Worm (Caenorhabditis elegans) whole organism, late embryonic: ENCODE measurements around the gene AC3.12.

Source experiments
- F13H6.1 ChIP-seq: sonication (generic microtip); optimal IDR thresholded peaks from 2 replicates; lab custom pipeline; 2016; ENCODE audit warnings: missing genetic modification characterization, missing compliant biosample characterization
- K09A11.1 ChIP-seq: sonication (generic microtip); optimal IDR thresholded peaks from 2 replicates; lab custom pipeline; 2017; ENCODE audit warnings: antibody characterized with exemption, mild to moderate bottlenecking, missing genetic modification characterization, missing compliant biosample characterization; ENCODE audit not compliant: insufficient read depth
- T23F11.4 ChIP-seq: fragments of 200-800 bp; sonication (Bioruptor generic); optimal IDR thresholded peaks from 2 replicates; lab custom pipeline; 2018; ENCODE audit warnings: mild to moderate bottlenecking, missing genetic modification characterization, missing compliant biosample characterization
- Y22D7AL.16 ChIP-seq: sonication (generic microtip); optimal IDR thresholded peaks from 2 replicates; lab custom pipeline; 2016; ENCODE audit warnings: missing genetic modification characterization, missing compliant biosample characterization
- ama-1 ChIP-seq: fragments of 150-350 bp; optimal IDR thresholded peaks from 2 replicates; lab custom pipeline; 2014
- ceh-14 ChIP-seq: sonication (generic microtip); optimal IDR thresholded peaks from 2 replicates; lab custom pipeline; 2016; ENCODE audit warnings: missing genotype, missing genetic modification characterization, missing compliant biosample characterization
- ceh-19 ChIP-seq: fragments of 200-800 bp; sonication (Bioruptor generic); optimal IDR thresholded peaks from 2 replicates; lab custom pipeline; 2018; ENCODE audit warnings: mild to moderate bottlenecking, missing genetic modification characterization, missing compliant biosample characterization
- ceh-2 ChIP-seq: sonication (generic microtip); optimal IDR thresholded peaks from 2 replicates; lab custom pipeline; 2016; ENCODE audit warnings: missing genotype, missing genetic modification characterization, missing compliant biosample characterization
- ceh-30 ChIP-seq: fragments of 150-350 bp; optimal IDR thresholded peaks from 2 replicates; lab custom pipeline; 2014; ENCODE audit warnings: missing biosample characterization, missing genetic modification characterization
- ceh-45 ChIP-seq: fragments of 200-800 bp; sonication (Bioruptor generic); IDR thresholded peaks from 2 replicates; pipeline ENCODE4 v1.3.6; 2022; ENCODE audit warnings: missing genetic modification reagents, missing genetic modification characterization, missing compliant biosample characterization
- ceh-6 ChIP-seq: fragments of 200-800 bp; sonication (Bioruptor generic); optimal IDR thresholded peaks from 2 replicates; lab custom pipeline; 2018; ENCODE audit warnings: mild to moderate bottlenecking, missing genetic modification characterization, missing compliant biosample characterization
- che-1 ChIP-seq: sonication (generic microtip); optimal IDR thresholded peaks from 2 replicates; lab custom pipeline; 2016; ENCODE audit warnings: mild to moderate bottlenecking, missing genetic modification characterization, missing compliant biosample characterization
- dve-1 ChIP-seq: sonication (generic microtip); optimal IDR thresholded peaks from 2 replicates; lab custom pipeline; 2017; ENCODE audit warnings: antibody characterized with exemption, mild to moderate bottlenecking, missing genetic modification characterization, missing compliant biosample characterization
- elt-2 ChIP-seq: sonication (generic microtip); optimal IDR thresholded peaks from 2 replicates; lab custom pipeline; 2016; ENCODE audit warnings: missing genetic modification reagents, missing genetic modification characterization, missing compliant biosample characterization
- elt-4 ChIP-seq: sonication (generic microtip); optimal IDR thresholded peaks from 2 replicates; lab custom pipeline; 2016; ENCODE audit warnings: missing genetic modification characterization, missing compliant biosample characterization
- fkh-6 ChIP-seq: sonication (generic microtip); optimal IDR thresholded peaks from 2 replicates; lab custom pipeline; 2016; ENCODE audit warnings: missing genetic modification characterization, missing compliant biosample characterization
- gmeb-2 ChIP-seq: sonication (generic microtip); optimal IDR thresholded peaks from 2 replicates; lab custom pipeline; 2016; ENCODE audit warnings: missing genetic modification characterization, inconsistent platforms, missing compliant biosample characterization
- hlh-13 ChIP-seq: fragments of 200-800 bp; sonication (Bioruptor generic); optimal IDR thresholded peaks from 2 replicates; lab custom pipeline; 2018; ENCODE audit warnings: mild to moderate bottlenecking, missing genetic modification characterization, missing compliant biosample characterization
- hlh-15 ChIP-seq: sonication (generic microtip); optimal IDR thresholded peaks from 2 replicates; lab custom pipeline; 2016; ENCODE audit warnings: missing genetic modification characterization, missing compliant biosample characterization
- hlh-30 ChIP-seq: sonication (generic microtip); optimal IDR thresholded peaks from 2 replicates; lab custom pipeline; 2017; ENCODE audit warnings: antibody characterized with exemption, missing genetic modification characterization, missing compliant biosample characterization; ENCODE audit not compliant: insufficient read depth
- hlh-8 ChIP-seq: sonication (generic microtip); optimal IDR thresholded peaks from 2 replicates; lab custom pipeline; 2016; ENCODE audit warnings: missing genotype, missing genetic modification characterization, missing compliant biosample characterization
- lim-6 ChIP-seq: sonication (generic microtip); optimal IDR thresholded peaks from 2 replicates; lab custom pipeline; 2016; ENCODE audit warnings: missing genetic modification characterization, missing compliant biosample characterization
- nfya-1 ChIP-seq: sonication (generic microtip); optimal IDR thresholded peaks from 2 replicates; lab custom pipeline; 2017; ENCODE audit warnings: missing genetic modification characterization, mild to moderate bottlenecking, missing compliant biosample characterization, antibody characterized with exemption, moderate library complexity
- nhr-11 ChIP-seq: fragments of 150-350 bp; optimal IDR thresholded peaks from 2 replicates; lab custom pipeline; 2014; ENCODE audit warnings: missing biosample characterization, missing genetic modification characterization
- odd-2 ChIP-seq: sonication (generic microtip); optimal IDR thresholded peaks from 2 replicates; lab custom pipeline; 2017; ENCODE audit warnings: antibody characterized with exemption, mild to moderate bottlenecking, missing genetic modification characterization, missing compliant biosample characterization
- pag-3 ChIP-seq: sonication (generic microtip); optimal IDR thresholded peaks from 2 replicates; lab custom pipeline; 2016; ENCODE audit warnings: missing compliant biosample characterization, missing genetic modification characterization, borderline replicate concordance
- pat-9 ChIP-seq: fragments of 200-800 bp; sonication (Bioruptor generic); optimal IDR thresholded peaks from 2 replicates; lab custom pipeline; 2018; ENCODE audit warnings: mild to moderate bottlenecking, missing genetic modification characterization, moderate library complexity, missing compliant biosample characterization
- pax-1 ChIP-seq: fragments of 150-350 bp; optimal IDR thresholded peaks from 2 replicates; lab custom pipeline; 2014; ENCODE audit warnings: missing biosample characterization, missing genetic modification characterization
- pha-2 ChIP-seq: sonication (generic microtip); optimal IDR thresholded peaks from 2 replicates; lab custom pipeline; 2017; ENCODE audit warnings: mild to moderate bottlenecking, missing genetic modification characterization, missing compliant biosample characterization
- pha-4 ChIP-seq: fragments of 150-350 bp; optimal IDR thresholded peaks from 2 replicates; lab custom pipeline; 2018; ENCODE audit warnings: missing biosample characterization, missing genetic modification reagents, missing genetic modification characterization
- pros-1 ChIP-seq: fragments of 150-350 bp; optimal IDR thresholded peaks from 2 replicates; lab custom pipeline; 2014; ENCODE audit warnings: missing biosample characterization, missing genetic modification reagents, missing genetic modification characterization
- ref-2 ChIP-seq: sonication (generic microtip); optimal IDR thresholded peaks from 2 replicates; lab custom pipeline; 2016; ENCODE audit warnings: missing genetic modification characterization, missing compliant biosample characterization
- rnt-1 ChIP-seq: sonication (generic microtip); optimal IDR thresholded peaks from 2 replicates; lab custom pipeline; 2016; ENCODE audit warnings: missing genetic modification characterization, missing compliant biosample characterization
- sdc-2 ChIP-seq: sonication (generic microtip); optimal IDR thresholded peaks from 2 replicates; lab custom pipeline; 2016; ENCODE audit warnings: missing genotype, missing genetic modification characterization, missing compliant biosample characterization
- sox-4 ChIP-seq: sonication (generic microtip); optimal IDR thresholded peaks from 2 replicates; lab custom pipeline; 2017; ENCODE audit warnings: mild to moderate bottlenecking, missing genetic modification characterization, inconsistent platforms, missing compliant biosample characterization
- tbx-2 ChIP-seq: sonication (generic microtip); optimal IDR thresholded peaks from 2 replicates; lab custom pipeline; 2016; ENCODE audit warnings: missing genetic modification characterization, missing compliant biosample characterization
- tbx-7 ChIP-seq: sonication (generic microtip); optimal IDR thresholded peaks from 2 replicates; lab custom pipeline; 2016; ENCODE audit warnings: missing genotype, missing genetic modification characterization, missing compliant biosample characterization
- ttx-3 ChIP-seq: sonication (generic microtip); optimal IDR thresholded peaks from 2 replicates; lab custom pipeline; 2016; ENCODE audit warnings: missing genetic modification reagents, missing genetic modification characterization, missing compliant biosample characterization
- ztf-16 ChIP-seq: sonication (generic microtip); optimal IDR thresholded peaks from 2 replicates; lab custom pipeline; 2017; ENCODE audit warnings: missing genetic modification characterization, missing compliant biosample characterization

The AC3.12 gene

DNA sequence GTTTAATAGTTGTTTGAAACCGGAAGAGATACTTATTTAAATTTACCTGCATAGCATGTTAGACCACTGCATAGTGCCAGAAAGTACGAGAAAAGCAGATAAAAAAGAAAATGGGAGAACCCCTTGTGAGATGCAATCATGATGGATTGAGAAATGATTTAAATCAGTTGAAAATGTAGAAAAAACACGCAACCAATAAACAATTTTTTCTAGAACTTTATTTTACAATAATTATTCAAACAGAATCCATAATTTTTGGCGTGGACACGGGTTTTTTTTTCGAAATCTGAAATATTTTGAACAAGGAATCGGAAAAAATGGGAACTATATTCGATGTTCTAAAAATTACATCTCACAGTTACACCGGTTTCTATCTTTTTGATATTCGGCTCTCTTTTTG, at the start of gene AC3.12:
AC3.12 (minus strand) TSS at position 101 of the 400 bp plus-strand sequence.
- no peak for TF ChIP-seq ceh-45 (GFP tag; lab: Robert Waterston, UW)
- TF ChIP-seq ceh-14: no peak
- TF ChIP-seq hlh-15: no peak
- TF ChIP-seq tbx-2 (tag; lab: Kevin White, UChicago): no peak
- TF ChIP-seq hlh-30 (tag; lab: Kevin White, UChicago): no peak
- no peak for TF ChIP-seq ceh-19 (GFP tag; lab: Kevin White, UChicago)
- TF ChIP-seq ttx-3 (tag; lab: Kevin White, UChicago): no peak
- TF ChIP-seq ceh-2 (tag; lab: Kevin White, UChicago): no peak
- no peak for TF ChIP-seq Y22D7AL.16 (tag; lab: Kevin White, UChicago)
- no peak for TF ChIP-seq pag-3 (tag; lab: Kevin White, UChicago)
- no peak for TF ChIP-seq ama-1 (lab: Kevin White, UChicago)
- TF ChIP-seq elt-4 (tag; lab: Kevin White, UChicago): no peak
- TF ChIP-seq ceh-6 (GFP tag; lab: Kevin White, UChicago): no peak
- TF ChIP-seq T23F11.4 (GFP tag; lab: Kevin White, UChicago): no peak
- no peak for TF ChIP-seq ztf-16
- no peak for TF ChIP-seq pat-9

DNA sequence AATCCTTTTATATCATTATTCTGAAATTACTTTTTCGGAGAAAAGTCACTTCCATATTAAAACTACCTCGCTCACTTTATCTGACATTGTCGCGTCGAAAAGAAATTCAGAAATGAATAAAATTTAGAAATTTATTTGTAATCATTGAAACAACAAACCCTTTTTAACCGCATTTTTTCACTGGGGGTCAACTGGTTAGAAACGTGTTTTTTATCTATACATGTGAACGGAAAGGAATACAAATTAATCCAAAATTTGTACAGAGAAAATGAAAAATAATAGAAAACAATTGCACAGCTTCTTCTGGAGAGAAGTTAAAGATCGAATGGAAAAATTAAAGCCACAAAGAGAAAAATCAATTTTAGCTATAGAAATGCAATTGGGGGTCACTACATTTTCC, 49.4 kb upstream of the AC3.12 start, which contains the start of gene tag-314:
tag-314 (minus strand) TSS at position 101 of the 400 bp plus-strand sequence.
- TF ChIP-seq hlh-13 (GFP tag; lab: Kevin White, UChicago) (no peak), sox-4 (tag; lab: Kevin White, UChicago) (no peak), hlh-30 (tag; lab: Kevin White, UChicago) (no peak), elt-4 (tag; lab: Kevin White, UChicago) (no peak), tbx-7 (tag; lab: Kevin White, UChicago) (no peak), T23F11.4 (GFP tag; lab: Kevin White, UChicago) (no peak), che-1 (tag; lab: Kevin White, UChicago) (no peak), sdc-2 (tag; lab: Kevin White, UChicago) (no peak), hlh-15 (no peak), fkh-6 (tag; lab: Kevin White, UChicago) (no peak), pha-4 (no peak), lim-6 (no peak), ref-2 (tag; lab: Kevin White, UChicago) (no peak), pax-1 (tag; lab: Kevin White, UChicago) (no peak)

DNA sequence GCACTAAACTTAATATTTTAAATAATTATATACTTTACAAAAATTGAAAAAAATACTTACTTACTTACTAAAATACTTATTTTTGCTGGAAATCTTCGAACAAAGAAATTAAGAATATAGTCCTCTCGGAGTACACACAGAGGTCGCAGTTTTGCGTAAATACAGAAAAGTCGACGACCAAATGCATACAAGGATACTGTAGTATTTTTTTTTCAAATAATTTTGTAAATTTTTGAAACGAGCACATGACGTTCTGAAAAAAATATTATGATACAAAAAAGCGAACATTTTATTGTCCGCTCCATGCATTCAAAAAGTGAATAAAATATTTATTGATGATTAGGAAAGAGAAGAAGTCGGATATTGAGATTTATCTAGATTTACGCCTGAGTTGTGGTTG, 47.1 kb upstream of the AC3.12 start, which contains the start of gene apc-10:
apc-10 (minus strand) TSS at position 101 of the 400 bp plus-strand sequence.
- TF ChIP-seq pros-1 (no peak), elt-2 (tag; lab: Kevin White, UChicago) (no peak), ceh-45 (GFP tag; lab: Robert Waterston, UW) (no peak), pat-9 (no peak), gmeb-2 (tag; lab: Kevin White, UChicago) (no peak), ceh-6 (GFP tag; lab: Kevin White, UChicago) (no peak), ref-2 (tag; lab: Kevin White, UChicago) (no peak), F13H6.1 (no peak), ceh-19 (GFP tag; lab: Kevin White, UChicago) (no peak), hlh-8 (no peak), nhr-11 (tag; lab: Kevin White, UChicago) (no peak), Y22D7AL.16 (tag; lab: Kevin White, UChicago) (no peak), K09A11.1 (tag; lab: Kevin White, UChicago) (no peak), dve-1 (tag; lab: Kevin White, UChicago) (no peak), ceh-30 (tag; lab: Kevin White, UChicago) (no peak), hlh-13 (GFP tag; lab: Kevin White, UChicago) (no peak), nfya-1 (no peak)

DNA sequence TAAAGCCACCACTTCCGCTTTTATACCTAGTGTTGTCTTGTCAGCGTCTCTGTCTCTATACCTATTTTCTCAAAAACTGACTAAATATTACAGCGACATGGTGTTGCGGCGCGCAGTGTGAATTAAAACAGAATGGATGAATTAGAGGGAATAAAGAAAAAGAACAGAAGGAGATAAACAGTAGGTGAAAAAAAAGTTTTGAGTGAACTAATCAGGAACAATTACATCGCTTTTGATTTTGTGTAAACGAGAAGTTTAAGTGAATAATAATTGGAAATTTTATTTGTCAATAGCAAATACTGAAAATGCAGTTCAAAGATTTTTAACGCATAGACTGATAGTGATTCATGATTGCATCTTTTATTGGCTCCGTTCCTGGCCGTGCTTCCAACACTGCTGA, 45.9 kb upstream of the AC3.12 start, which contains the start of gene col-12:
col-12 (minus strand) TSS at position 101 of the 400 bp plus-strand sequence.
- TF ChIP-seq hlh-13 (GFP tag; lab: Kevin White, UChicago): no peak
- TF ChIP-seq rnt-1 (tag; lab: Kevin White, UChicago): no peak
- TF ChIP-seq nfya-1: no peak
- no peak for TF ChIP-seq hlh-30 (tag; lab: Kevin White, UChicago)
- no peak for TF ChIP-seq T23F11.4 (GFP tag; lab: Kevin White, UChicago)
- no peak for TF ChIP-seq pha-2 (tag; lab: Kevin White, UChicago)
- no peak for TF ChIP-seq odd-2
